Fruit fly (Drosophila melanogaster) S2 (cell line): ENCODE results near the gene CG31036.

Experiments used
- CG8478 ChIP-seq: fragments of >200 bp; optimal IDR thresholded peaks from 2 replicates; lab custom pipeline; 2018
- CTCF ChIP-seq, 2 experiments: fragments of >200 bp; optimal IDR thresholded peaks; 2 replicates each; lab custom pipeline; 2018

Gene CG31036

DNA sequence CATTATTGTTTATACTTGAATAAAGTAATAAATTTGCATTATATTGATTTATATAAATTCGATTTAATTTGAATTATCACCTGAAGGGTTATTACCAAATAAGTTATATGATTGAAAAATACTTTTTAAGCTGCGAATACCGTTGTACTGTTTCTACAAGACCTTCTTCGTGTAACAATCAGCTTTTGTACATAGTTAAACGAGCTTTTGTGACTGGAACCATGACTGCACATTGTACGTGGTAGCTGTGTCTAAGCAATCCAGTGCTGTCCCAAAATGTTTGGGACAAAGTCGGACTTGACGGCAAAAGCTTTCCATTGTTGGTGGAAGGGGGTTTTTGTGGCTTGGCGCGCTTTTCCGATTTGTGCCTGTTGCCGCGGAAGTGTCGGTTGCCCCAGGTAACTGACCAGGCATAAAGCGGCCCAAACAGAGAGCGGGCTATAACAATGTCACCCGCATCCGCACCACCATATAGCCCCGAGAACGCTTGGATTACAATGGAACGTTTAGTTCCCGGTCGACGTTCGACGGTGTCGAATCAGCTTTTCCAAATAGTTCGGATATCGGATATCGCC is at the start of gene CG31036:
TSS of gene CG31036 (plus strand) at position 507 of the 575 bp plus-strand sequence.
- TF ChIP-seq CTCF (optimal IDR thresholded peaks at IDR 0.05; lab: Kevin White, UChicago) (no peak), CG8478 (lab: Kevin White, UChicago) (no peak)

DNA sequence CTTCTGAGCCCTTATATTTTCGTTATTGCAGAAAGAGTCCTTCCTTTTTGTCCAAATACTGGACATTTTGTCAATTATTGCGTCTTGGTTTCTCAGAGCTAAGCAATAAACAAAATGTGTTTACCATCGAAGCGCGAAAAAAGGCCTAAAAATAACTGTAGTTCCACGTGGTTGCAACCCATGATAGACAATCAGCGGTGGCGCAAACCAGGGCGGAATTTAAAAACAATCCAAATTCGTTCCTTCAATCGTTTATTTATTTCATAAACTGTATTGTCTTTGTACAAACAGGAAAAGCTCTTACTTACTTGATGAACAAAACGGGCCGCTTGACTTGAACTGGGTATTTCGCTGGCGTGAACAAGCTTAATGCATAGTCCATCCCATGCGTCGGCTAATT is 49.1 kb upstream of the CG31036 start, which contains the start of gene CG7824:
TSS of gene CG7824 (minus strand) at position 131 of the 400 bp plus-strand sequence.
- TF ChIP-seq CTCF (optimal IDR thresholded peaks at IDR 0.05; lab: Kevin White, UChicago) = peak; percentile 27 to 43
- no peak for TF ChIP-seq CG8478 (lab: Kevin White, UChicago)

DNA sequence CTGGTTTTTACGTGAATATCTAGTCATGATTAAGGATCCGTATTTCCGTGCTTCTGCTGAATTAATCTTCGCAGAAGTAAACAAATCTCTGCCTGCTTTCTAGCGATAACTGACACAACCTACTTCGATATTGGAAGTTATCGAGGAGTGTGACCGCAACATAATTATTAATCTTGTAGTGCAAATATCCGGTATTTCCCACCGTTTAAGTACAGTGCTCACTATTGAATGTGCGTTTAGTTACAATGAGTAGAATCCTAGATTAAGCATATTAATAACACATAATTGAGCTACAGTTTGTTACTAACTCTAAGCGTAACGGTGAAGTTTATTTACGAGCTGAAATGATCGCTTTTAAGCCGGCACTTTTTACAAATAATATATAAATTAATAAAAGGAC is 48.1 kb upstream of the CG31036 start:
- no peak for TF ChIP-seq CTCF (optimal IDR thresholded peaks at IDR 0.05; lab: Kevin White, UChicago)
- TF ChIP-seq CG8478 (lab: Kevin White, UChicago) = no peak

- TF ChIP-seq CTCF (optimal IDR thresholded peaks at IDR 0.05; lab: Kevin White, UChicago) = peak in 1 of 2 experiments; percentile 15
- no peak for TF ChIP-seq CG8478 (lab: Kevin White, UChicago)
Observed at dm6 chr3R:29861432-29862249, 46.3 kb upstream of the CG31036 start, which contains the start of the genes CG15514 and RpS8. TSS of gene CG15514 (minus strand) at chr3R:29861494. TSS of gene RpS8 (plus strand) at chr3R:29861582.

- TF ChIP-seq CTCF (optimal IDR thresholded peaks at IDR 0.05; lab: Kevin White, UChicago) (no peak), CG8478 (lab: Kevin White, UChicago) (no peak)
Observed at dm6 chr3R:29862795-29863194, 45.1 kb upstream of the CG31036 start.

- TF ChIP-seq CG8478 (lab: Kevin White, UChicago) (no peak), CTCF (optimal IDR thresholded peaks at IDR 0.05; lab: Kevin White, UChicago) (no peak)
Observed at dm6 chr3R:29866706-29867105, 41.2 kb upstream of the CG31036 start.

DNA sequence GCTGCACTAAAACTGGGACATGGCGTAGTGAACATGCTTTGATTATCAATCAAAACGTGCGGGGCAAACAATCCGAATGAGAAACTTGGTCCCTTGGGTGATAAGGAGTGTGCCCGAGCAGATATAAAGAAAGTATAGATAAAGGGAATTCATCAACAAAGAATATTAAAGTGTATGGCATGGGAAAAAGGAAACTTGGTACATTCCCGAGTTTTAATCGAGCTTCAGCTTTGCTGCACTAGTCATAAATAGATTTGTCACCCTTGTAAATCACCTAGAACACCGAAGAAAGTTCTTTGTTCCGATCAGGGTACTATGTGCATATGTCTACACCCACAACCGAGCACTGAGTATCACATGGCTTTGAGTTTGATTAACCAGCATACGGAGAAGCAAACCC is 40.4 kb upstream of the CG31036 start:
- TF ChIP-seq CTCF (optimal IDR thresholded peaks at IDR 0.05; lab: Kevin White, UChicago) (no peak), CG8478 (lab: Kevin White, UChicago) (no peak)

- TF ChIP-seq CG8478 (lab: Kevin White, UChicago) (no peak), CTCF (optimal IDR thresholded peaks at IDR 0.05; lab: Kevin White, UChicago) (no peak)
Observed at dm6 chr3R:29867895-29868294, 40.0 kb upstream of the CG31036 start.

- peak; percentile 22 to 47 for TF ChIP-seq CTCF (optimal IDR thresholded peaks at IDR 0.05; lab: Kevin White, UChicago)
- no peak for TF ChIP-seq CG8478 (lab: Kevin White, UChicago)
Observed at dm6 chr3R:29868676-29869349, 39.1 kb upstream of the CG31036 start, which contains the start of gene Zip99C. TSS of gene Zip99C (minus strand) at chr3R:29868895.

DNA sequence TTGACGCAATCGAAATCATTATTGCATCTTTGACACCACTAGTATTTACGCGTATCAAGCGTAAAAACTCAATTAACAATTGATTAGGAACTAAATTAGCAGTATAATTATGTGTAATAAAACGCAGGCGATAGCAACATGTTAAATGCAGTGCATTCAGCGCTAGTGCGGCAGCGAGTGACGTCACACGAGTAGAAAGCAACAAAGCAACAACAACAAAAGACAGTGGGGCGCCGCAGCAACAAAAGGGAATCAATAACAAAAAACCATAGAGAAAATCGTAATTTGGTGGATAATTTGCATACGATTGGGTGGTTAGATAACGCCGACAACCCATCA is 38.6 kb upstream of the CG31036 start, which contains the start of gene CG34133:
TSS of gene CG34133 (plus strand) at position 16 of the 339 bp plus-strand sequence.
- TF ChIP-seq CTCF (optimal IDR thresholded peaks at IDR 0.05; lab: Kevin White, UChicago) (no peak), CG8478 (lab: Kevin White, UChicago) (no peak)

dm6 chr3R:29875830-29876229 is 32.1 kb upstream of the CG31036 start:
- TF ChIP-seq CG8478 (lab: Kevin White, UChicago) (no peak), CTCF (optimal IDR thresholded peaks at IDR 0.05; lab: Kevin White, UChicago) (no peak)

DNA sequence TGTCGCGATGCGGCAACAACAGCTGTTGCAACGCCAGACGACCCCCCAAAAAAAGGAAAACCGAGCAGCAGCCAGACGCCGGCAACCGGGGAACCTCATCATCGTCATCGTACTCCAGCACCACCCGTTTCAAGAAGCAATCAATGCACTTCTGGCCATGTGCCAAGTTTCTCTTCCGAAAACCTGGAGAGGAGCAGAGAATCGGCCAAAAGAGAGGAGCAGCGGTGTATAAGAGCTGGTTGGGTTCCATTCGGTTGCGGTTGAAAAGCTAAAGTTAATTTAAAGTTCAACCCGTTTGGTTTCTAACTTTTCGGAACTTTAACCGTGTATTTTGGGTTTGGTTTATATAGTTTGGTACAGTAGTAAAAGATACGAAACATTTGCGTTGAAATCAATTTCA is 31.7 kb upstream of the CG31036 start:
- TF ChIP-seq CG8478 (lab: Kevin White, UChicago) (no peak), CTCF (optimal IDR thresholded peaks at IDR 0.05; lab: Kevin White, UChicago) (no peak)

DNA sequence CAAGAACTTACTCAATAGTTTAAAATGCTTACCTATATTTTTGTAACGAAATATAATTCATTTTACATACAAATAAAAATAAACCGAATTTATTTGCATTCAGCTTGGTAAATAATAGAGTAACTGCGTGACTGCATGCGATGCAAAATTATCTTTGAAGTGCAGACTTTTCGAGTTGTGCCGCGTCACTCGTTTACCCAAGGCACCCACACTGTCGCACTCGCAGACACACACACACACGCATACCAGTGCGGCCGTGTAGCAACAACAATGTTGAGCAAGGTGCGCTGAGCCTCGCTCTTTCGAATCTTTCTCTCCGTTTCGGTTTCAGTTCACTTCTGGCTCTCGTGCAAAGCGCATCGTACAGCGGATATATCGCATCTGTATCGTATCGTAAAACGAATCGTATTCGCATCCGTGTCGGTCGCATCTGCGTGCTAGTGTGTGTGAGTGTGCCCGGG is 31.1 kb upstream of the CG31036 start, which contains the start of gene CG31038:
TSS of gene CG31038 (plus strand) at position 327 of the 461 bp plus-strand sequence.
- no peak for TF ChIP-seq CG8478 (lab: Kevin White, UChicago)
- TF ChIP-seq CTCF (optimal IDR thresholded peaks at IDR 0.05; lab: Kevin White, UChicago) = peak in 1 of 2 experiments; percentile 16

dm6 chr3R:29880306-29880705 is 27.6 kb upstream of the CG31036 start:
- TF ChIP-seq CTCF (optimal IDR thresholded peaks at IDR 0.05; lab: Kevin White, UChicago) (no peak), CG8478 (lab: Kevin White, UChicago) (no peak)
